Worm (Caenorhabditis elegans) whole organism, L4 larva: ENCODE results near the gene srh-115.
A peak's percentile ranks its signal among the peaks of the same experiment; 100 is the strongest.

ENCODE experiments used
- D1046.2 ChIP-seq: fragments of 200-800 bp; sonication (Bioruptor generic); IDR thresholded peaks from 2 replicates; pipeline ENCODE4 v1.3.6; 2022; ENCODE audit warnings: missing genetic modification characterization, missing compliant biosample characterization
- F37D6.2 ChIP-seq: sonication (generic microtip); optimal IDR thresholded peaks from 2 replicates; lab custom pipeline; 2016; ENCODE audit warnings: mild to moderate bottlenecking, missing genetic modification characterization, missing compliant biosample characterization
- Y5F2A.4 ChIP-seq: fragments of 200-800 bp; sonication (Bioruptor generic); optimal IDR thresholded peaks from 2 replicates; lab custom pipeline; 2018; ENCODE audit warnings: mild to moderate bottlenecking, missing genetic modification characterization, missing compliant biosample characterization
- ZK546.5 ChIP-seq, 2 experiments: sonication (generic microtip); optimal IDR thresholded peaks; 2 replicates each; lab custom pipeline; 2017; ENCODE audit warnings: missing biosample characterization in 2 of 2, missing genetic modification characterization in 2 of 2
- aha-1 ChIP-seq: fragments of 150-350 bp; peaks from one replicate; lab custom pipeline; 2014; ENCODE audit warnings: missing biosample characterization, missing genetic modification characterization
- ama-1 ChIP-seq: fragments of 150-350 bp; optimal IDR thresholded peaks from 2 replicates; lab custom pipeline; 2014; ENCODE audit warnings: inconsistent platforms, mixed read lengths
- arid-1 ChIP-seq: fragments of 200-800 bp; sonication (Bioruptor generic); conservative IDR thresholded peaks from 2 replicates; pipeline ENCODE4 v1.3.6; 2022; ENCODE audit warnings: missing genetic modification reagents, missing genetic modification characterization, missing compliant biosample characterization
- ceh-20 ChIP-seq: fragments of 200-800 bp; sonication (Bioruptor generic); IDR thresholded peaks from 2 replicates; pipeline ENCODE4 v1.3.6; 2022; ENCODE audit warnings: missing genetic modification reagents, missing genetic modification characterization, missing compliant biosample characterization
- ceh-32 ChIP-seq: sonication (generic microtip); optimal IDR thresholded peaks from 2 replicates; lab custom pipeline; 2016; ENCODE audit warnings: mild to moderate bottlenecking, missing genetic modification characterization, missing compliant biosample characterization; ENCODE audit not compliant: poor library complexity
- ceh-44 ChIP-seq: fragments of 200-800 bp; sonication (Bioruptor generic); IDR thresholded peaks from 2 replicates; pipeline ENCODE4 v1.3.6; 2022; ENCODE audit warnings: missing genetic modification reagents, missing genetic modification characterization, missing compliant biosample characterization
- ceh-62 ChIP-seq: sonication (generic microtip); optimal IDR thresholded peaks from 2 replicates; lab custom pipeline; 2017; ENCODE audit warnings: missing biosample characterization, missing genetic modification characterization
- daf-12 ChIP-seq: fragments of 150-350 bp; optimal IDR thresholded peaks from 2 replicates; lab custom pipeline; 2014; ENCODE audit warnings: missing biosample characterization, missing genetic modification reagents, missing genetic modification characterization
- daf-16 ChIP-seq, 3 experiments: sonication (generic microtip); optimal IDR thresholded peaks; 2 replicates each; lab custom pipeline; 2016 to 2017; ENCODE audit warnings: missing genetic modification characterization in 3 of 3, missing genetic modification reagents in 3 of 3, mild to moderate bottlenecking in 2 of 3, missing compliant biosample characterization in 2 of 3, missing biosample characterization in 1 of 3, moderate library complexity in 1 of 3
- daf-19 ChIP-seq: fragments of 200-800 bp; sonication (Bioruptor generic); conservative IDR thresholded peaks from 2 replicates; pipeline ENCODE4 v1.3.6; 2022; ENCODE audit warnings: missing genetic modification characterization, missing compliant biosample characterization
- dmd-6 ChIP-seq: fragments of 200-800 bp; sonication (Bioruptor generic); IDR thresholded peaks from 2 replicates; pipeline ENCODE4 v1.3.6; 2022; ENCODE audit warnings: missing genetic modification reagents, missing genetic modification characterization, missing compliant biosample characterization
- dpl-1 ChIP-seq: fragments of 150-350 bp; optimal IDR thresholded peaks from 2 replicates; lab custom pipeline; 2014; ENCODE audit warnings: missing biosample characterization, missing genetic modification reagents, missing genetic modification characterization
- egl-43 ChIP-seq: fragments of 200-800 bp; sonication (Bioruptor generic); IDR thresholded peaks from 2 replicates; pipeline ENCODE4 v1.3.6; 2022; ENCODE audit warnings: missing genetic modification reagents, missing genetic modification characterization, missing compliant biosample characterization
- fkh-10 ChIP-seq: fragments of 150-350 bp; optimal IDR thresholded peaks from 2 replicates; lab custom pipeline; 2014; ENCODE audit warnings: missing biosample characterization, missing genetic modification reagents, missing genetic modification characterization
- hif-1 ChIP-seq, 2 experiments: sonication (generic microtip); optimal IDR thresholded peaks; 2 replicates each; lab custom pipeline; 2016 to 2017; ENCODE audit warnings: missing compliant biosample characterization in 2 of 2, missing genetic modification characterization in 2 of 2, missing genetic modification reagents in 2 of 2, missing genotype in 2 of 2, mild to moderate bottlenecking in 1 of 2
- hlh-11 ChIP-seq: fragments of 200-800 bp; sonication (Bioruptor generic); optimal IDR thresholded peaks from 2 replicates; lab custom pipeline; 2018; ENCODE audit warnings: mild to moderate bottlenecking, missing genetic modification characterization, missing compliant biosample characterization
- lim-7 ChIP-seq: fragments of 200-800 bp; sonication (Bioruptor generic); IDR thresholded peaks from 2 replicates; pipeline ENCODE4 v1.3.6; 2022; ENCODE audit warnings: missing genetic modification characterization, missing compliant biosample characterization
- lin-15B ChIP-seq: fragments of 150-350 bp; sonication (generic microtip); optimal IDR thresholded peaks from 3 replicates; lab custom pipeline; 2014; ENCODE audit warnings: missing biosample characterization, missing genetic modification characterization
- lin-38 ChIP-seq: fragments of 200-800 bp; sonication (Bioruptor generic); IDR thresholded peaks from 2 replicates; pipeline ENCODE4 v1.3.6; 2022; ENCODE audit warnings: missing genetic modification reagents, missing genetic modification characterization, missing compliant biosample characterization
- lin-39 ChIP-seq: fragments of 150-350 bp; optimal IDR thresholded peaks from 2 replicates; lab custom pipeline; 2014; ENCODE audit warnings: missing biosample characterization, missing genetic modification reagents, missing genetic modification characterization
- lir-3 ChIP-seq: sonication (generic microtip); optimal IDR thresholded peaks from 2 replicates; lab custom pipeline; 2016; ENCODE audit warnings: mild to moderate bottlenecking, missing genetic modification characterization, missing compliant biosample characterization
- lsy-2 ChIP-seq, 2 experiments: fragments of 150-350 bp in 1 of 2; sonication (generic microtip) in 1 of 2; optimal IDR thresholded peaks; 2 replicates each; lab custom pipeline; 2014 to 2017; ENCODE audit warnings: missing biosample characterization in 2 of 2, missing genetic modification characterization in 2 of 2
- mdt-29 ChIP-seq: fragments of 200-800 bp; sonication (Bioruptor generic); IDR thresholded peaks from 2 replicates; pipeline ENCODE4 v1.3.6; 2022; ENCODE audit warnings: missing genetic modification reagents, missing genetic modification characterization, missing compliant biosample characterization
- mxl-2 ChIP-seq: fragments of 200-800 bp; sonication (Bioruptor generic); conservative IDR thresholded peaks from 2 replicates; pipeline ENCODE4 v1.3.6; 2022; ENCODE audit warnings: missing genetic modification reagents, missing genetic modification characterization, missing compliant biosample characterization
- nhr-111 ChIP-seq: fragments of 200-800 bp; sonication (Bioruptor generic); optimal IDR thresholded peaks from 2 replicates; lab custom pipeline; 2018; ENCODE audit warnings: mild to moderate bottlenecking, missing genetic modification characterization, missing compliant biosample characterization
- nhr-28 ChIP-seq: fragments of 150-350 bp; optimal IDR thresholded peaks from 2 replicates; lab custom pipeline; 2014; ENCODE audit warnings: missing biosample characterization, missing genetic modification characterization
- nhr-41 ChIP-seq: fragments of 200-800 bp; sonication (Bioruptor generic); IDR thresholded peaks from 2 replicates; pipeline ENCODE4 v1.3.6; 2022; ENCODE audit warnings: missing genetic modification reagents, missing genetic modification characterization, missing compliant biosample characterization
- nhr-6 ChIP-seq: fragments of 150-350 bp; optimal IDR thresholded peaks from 2 replicates; lab custom pipeline; 2014; ENCODE audit warnings: missing biosample characterization, missing genetic modification characterization
- php-3 ChIP-seq: fragments of 200-800 bp; sonication (Bioruptor generic); IDR thresholded peaks from 2 replicates; pipeline ENCODE4 v1.3.6; 2022; ENCODE audit warnings: missing genetic modification reagents, missing genetic modification characterization, missing compliant biosample characterization
- pqm-1 ChIP-seq: sonication (generic microtip); optimal IDR thresholded peaks from 2 replicates; lab custom pipeline; 2017; ENCODE audit warnings: missing biosample characterization, missing genetic modification characterization
- sdz-12 ChIP-seq: fragments of 200-800 bp; sonication (Bioruptor generic); optimal IDR thresholded peaks from 2 replicates; lab custom pipeline; 2018; ENCODE audit warnings: mild to moderate bottlenecking, missing genetic modification characterization, missing compliant biosample characterization
- skn-1 ChIP-seq: fragments of 150-350 bp; optimal IDR thresholded peaks from 2 replicates; lab custom pipeline; 2014; ENCODE audit warnings: missing biosample characterization, missing genetic modification characterization
- spr-3 ChIP-seq: fragments of 200-800 bp; sonication (Bioruptor generic); optimal IDR thresholded peaks from 2 replicates; lab custom pipeline; 2018; ENCODE audit warnings: mild to moderate bottlenecking, missing genetic modification characterization, missing compliant biosample characterization
- tag-97 ChIP-seq: fragments of 200-800 bp; sonication (Bioruptor generic); IDR thresholded peaks from 2 replicates; pipeline ENCODE4 v1.3.6; 2022; ENCODE audit warnings: missing genetic modification characterization, missing compliant biosample characterization
- tra-1 ChIP-seq: fragments of 200-800 bp; sonication (Bioruptor generic); IDR thresholded peaks from 2 replicates; pipeline ENCODE4 v1.3.6; 2022; ENCODE audit warnings: missing genetic modification reagents, missing genetic modification characterization, missing compliant biosample characterization
- unc-130 ChIP-seq: sonication (generic microtip); optimal IDR thresholded peaks from 2 replicates; lab custom pipeline; 2016; ENCODE audit warnings: missing genetic modification reagents, missing genetic modification characterization, missing compliant biosample characterization
- unc-39 ChIP-seq: sonication (generic microtip); optimal IDR thresholded peaks from 2 replicates; lab custom pipeline; 2017; ENCODE audit warnings: missing biosample characterization, missing genetic modification characterization
- vab-7 ChIP-seq: fragments of 200-800 bp; sonication (Bioruptor generic); IDR thresholded peaks from 2 replicates; pipeline ENCODE4 v1.3.6; 2022; ENCODE audit warnings: missing genetic modification reagents, missing genetic modification characterization, missing compliant biosample characterization
- zag-1 ChIP-seq: fragments of 150-350 bp; optimal IDR thresholded peaks from 2 replicates; lab custom pipeline; 2014; ENCODE audit warnings: missing biosample characterization, missing genetic modification characterization
- zfp-2 ChIP-seq: sonication (generic microtip); optimal IDR thresholded peaks from 2 replicates; lab custom pipeline; 2016; ENCODE audit warnings: mild to moderate bottlenecking, missing genetic modification characterization, missing compliant biosample characterization
- zfp-3 ChIP-seq: fragments of 200-800 bp; sonication (Bioruptor generic); conservative IDR thresholded peaks from 2 replicates; pipeline ENCODE4 v1.3.6; 2022; ENCODE audit warnings: missing genetic modification reagents, missing genetic modification characterization, missing compliant biosample characterization

The srh-115 gene

ce11 chrV:17241278-17241661, 14.3 kb upstream of the srh-115 start:
- TF ChIP-seq dmd-6 (GFP tag; lab: Robert Waterston, UW) (peak; percentile 73), daf-16 (GFP tag; optimal IDR thresholded peaks at IDR 0.05; lab: Kevin White, UChicago) (no peak), daf-16 (tag; optimal IDR thresholded peaks at IDR 0.05; lab: Kevin White, UChicago) (peak; percentile 47), pqm-1 (tag; lab: Kevin White, UChicago) (peak; percentile 86), ceh-62 (tag; lab: Kevin White, UChicago) (no peak), hlh-11 (peak; percentile 53), lin-39 (tag; lab: Kevin White, UChicago) (no peak), fkh-10 (GFP tag; lab: Kevin White, UChicago) (no peak), nhr-28 (peak; percentile 47)

- no peak for TF ChIP-seq dpl-1
- TF ChIP-seq php-3 (GFP tag; lab: Robert Waterston, UW), result no peak
- TF ChIP-seq zfp-2 (tag; lab: Kevin White, UChicago), result no peak
- TF ChIP-seq spr-3 (GFP tag; lab: Kevin White, UChicago), result no peak
- no peak for TF ChIP-seq ama-1
- TF ChIP-seq lin-38 (GFP tag; lab: Robert Waterston, UW), result no peak
- TF ChIP-seq arid-1, result no peak
- no peak for TF ChIP-seq hif-1 (tag; optimal IDR thresholded peaks at IDR 0.05; lab: Kevin White, UChicago)
- no peak for TF ChIP-seq zag-1
- no peak for TF ChIP-seq sdz-12 (GFP tag; lab: Kevin White, UChicago)
- TF ChIP-seq mdt-29, result no peak
- no peak for TF ChIP-seq F37D6.2 (tag; lab: Kevin White, UChicago)
- TF ChIP-seq nhr-111, result no peak
- no peak for TF ChIP-seq lir-3 (tag; lab: Kevin White, UChicago)
- TF ChIP-seq daf-19 (GFP tag; lab: Robert Waterston, UW), result no peak
- TF ChIP-seq nhr-41 (GFP tag; lab: Robert Waterston, UW), result no peak
These were observed 13.0 kb upstream of the srh-115 start, which contains the start of gene Y68A4B.3 for ce11 chrV:17242552-17242951. Gene Y68A4B.3 (minus strand): TSS chrV:17242652.

DNA sequence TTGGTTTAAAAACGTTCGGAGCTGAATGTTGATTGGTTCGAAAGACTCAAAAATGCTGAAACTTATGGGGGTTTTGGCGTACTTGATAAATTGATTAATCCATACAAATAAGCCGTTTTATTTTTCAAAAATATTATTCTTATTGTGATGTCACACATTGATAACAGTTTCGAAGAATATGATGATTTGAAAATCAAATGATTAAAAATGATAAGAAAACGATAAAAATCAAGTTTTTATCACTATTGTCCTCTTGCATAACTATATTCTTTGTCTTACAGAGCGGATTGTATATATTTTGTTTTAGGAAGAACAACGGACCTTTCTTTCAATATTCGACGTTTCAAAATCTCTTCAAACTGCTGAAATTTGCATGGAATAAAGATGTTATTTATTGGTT, 12.5 kb upstream of the srh-115 start:
- TF ChIP-seq hlh-11, result no peak
- no peak for TF ChIP-seq zfp-3
- 0 out of 2 replicates have a peak, but pooled peaks have one; percentile 26 for TF ChIP-seq php-3 (GFP tag; lab: Robert Waterston, UW)
- no peak for TF ChIP-seq arid-1
- TF ChIP-seq unc-130 (GFP tag; lab: Kevin White, UChicago), result no peak
- TF ChIP-seq ceh-44 (GFP tag; lab: Robert Waterston, UW), result no peak
- no peak for TF ChIP-seq egl-43 (GFP tag; lab: Robert Waterston, UW)
- TF ChIP-seq pqm-1 (tag; lab: Kevin White, UChicago), result peak; percentile 20
- no peak for TF ChIP-seq ama-1
- 0 out of 2 replicates have a peak, but pooled peaks have one; percentile 7 for TF ChIP-seq dmd-6 (GFP tag; lab: Robert Waterston, UW)

- TF ChIP-seq lsy-2 (tag; optimal IDR thresholded peaks at IDR 0.05; lab: Kevin White, UChicago) (no peak), nhr-6 (no peak), ama-1 (no peak), aha-1 (tag; lab: Kevin White, UChicago) (no peak), Y5F2A.4 (GFP tag; lab: Kevin White, UChicago) (no peak), unc-39 (tag; lab: Kevin White, UChicago) (no peak), daf-16 (GFP tag; optimal IDR thresholded peaks at IDR 0.05; lab: Kevin White, UChicago) (no peak), daf-16 (tag; optimal IDR thresholded peaks at IDR 0.05; lab: Kevin White, UChicago) (no peak), nhr-28 (no peak), zfp-2 (tag; lab: Kevin White, UChicago) (no peak)
These were observed 10.1 kb upstream of the srh-115 start, which contains the start of gene clec-242 for ce11 chrV:17245406-17245805. Gene clec-242 (minus strand): TSS chrV:17245506.

- TF ChIP-seq ceh-20 (GFP tag; lab: Robert Waterston, UW) (no peak), ceh-32 (no peak), D1046.2 (GFP tag; lab: Robert Waterston, UW) (no peak), tag-97 (GFP tag; lab: Robert Waterston, UW) (no peak), lim-7 (GFP tag; lab: Robert Waterston, UW) (no peak), daf-12 (tag; lab: Kevin White, UChicago) (no peak), tra-1 (GFP tag; lab: Robert Waterston, UW) (no peak), vab-7 (GFP tag; lab: Robert Waterston, UW) (no peak), mxl-2 (GFP tag; lab: Robert Waterston, UW) (no peak), dpl-1 (no peak), ZK546.5 (tag; optimal IDR thresholded peaks at IDR 0.05; lab: Kevin White, UChicago) (no peak), skn-1 (tag; lab: Kevin White, UChicago) (no peak), lin-15B (tag; lab: Kevin White, UChicago) (no peak)
These were observed 6.6 kb upstream of the srh-115 start, which contains the start of gene clec-243 for ce11 chrV:17248915-17249314. Gene clec-243 (minus strand): TSS chrV:17249015.
